Worm (Caenorhabditis elegans) whole organism, L1 larva: Measurements from ENCODE around the gene F36F12.7.

Experiments
- alr-1 ChIP-seq: fragments of 200-800 bp; sonication (Bioruptor generic); optimal IDR thresholded peaks from 2 replicates; lab custom pipeline; 2018; ENCODE audit warnings: borderline replicate concordance, mild to moderate bottlenecking, missing genetic modification characterization, missing compliant biosample characterization
- nhr-84 ChIP-seq: sonication (generic microtip); optimal IDR thresholded peaks from 2 replicates; lab custom pipeline; 2017; ENCODE audit warnings: missing biosample characterization, missing genetic modification characterization
- pqm-1 ChIP-seq: sonication (generic microtip); optimal IDR thresholded peaks from 3 replicates; lab custom pipeline; 2017; ENCODE audit warnings: missing biosample characterization, missing genetic modification characterization

DNA sequence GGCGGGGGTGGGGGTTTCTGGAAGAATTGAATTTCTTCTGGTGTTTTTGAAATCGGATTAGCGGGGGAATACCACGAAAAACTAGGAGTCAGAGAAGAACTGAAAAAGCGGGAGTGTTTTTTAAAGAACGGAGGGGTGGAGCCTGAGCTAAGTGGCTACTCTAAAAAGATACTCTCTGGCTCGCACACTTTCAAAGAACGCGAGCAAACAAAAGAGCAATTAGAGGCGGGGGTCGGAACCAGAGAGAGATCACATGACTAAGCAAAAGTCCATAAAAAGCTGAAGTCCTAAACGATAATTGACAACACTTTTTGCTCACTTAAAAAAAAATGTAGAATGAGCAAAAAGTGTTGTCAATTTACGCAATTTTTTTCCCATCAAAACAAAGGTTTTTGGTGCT, 35.2 kb downstream of the F36F12.7 start:
- no peak for TF ChIP-seq pqm-1
- TF ChIP-seq nhr-84 (tag; lab: Kevin White, UChicago) = no peak
- TF ChIP-seq alr-1 (tag; lab: Kevin White, UChicago) = no peak
